Worm (Caenorhabditis elegans): ENCODE results near the gene K08E4.3.

Gene K08E4.3

DNA sequence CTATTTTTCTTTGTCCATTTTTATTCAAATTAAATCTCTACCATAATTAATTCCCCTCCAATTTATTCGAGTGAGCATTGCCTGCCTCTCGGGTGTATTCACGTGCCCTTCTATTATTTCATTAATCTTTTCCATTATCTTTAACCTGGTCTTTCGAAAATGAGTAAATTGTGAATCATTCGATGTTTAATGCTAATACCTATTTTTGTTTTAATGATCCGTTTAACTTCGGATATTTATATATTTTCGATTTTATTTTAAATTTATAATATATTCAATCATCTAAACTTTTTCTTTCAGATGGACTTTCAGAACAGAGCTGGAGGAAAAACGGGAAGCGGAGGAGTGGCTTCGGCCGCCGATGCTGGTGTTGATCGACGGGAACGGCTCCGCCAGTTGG lies 26.6 kb downstream of the K08E4.3 start, which contains the start of gene repo-1:
Gene repo-1 (plus strand): TSS at position 301 of the 400 bp plus-strand sequence.
- TF ChIP-seq lin-13 (tag; optimal IDR thresholded peaks at IDR 0.05) = no peak
- TF ChIP-seq ztf-11 (tag; optimal IDR thresholded peaks at IDR 0.05) = no peak
- no peak for TF ChIP-seq hlh-1 (tag; optimal IDR thresholded peaks at IDR 0.05)
- no peak for TF ChIP-seq flh-1 (GFP tag; optimal IDR thresholded peaks at IDR 0.05)
- TF ChIP-seq bed-3 (GFP tag; optimal IDR thresholded peaks at IDR 0.05) = no peak
- no peak for TF ChIP-seq blmp-1 (tag; optimal IDR thresholded peaks at IDR 0.05)
- TF ChIP-seq nhr-28 (tag; optimal IDR thresholded peaks at IDR 0.05) = no peak
- TF ChIP-seq pha-4 (tag; optimal IDR thresholded peaks at IDR 0.05) = no peak

DNA sequence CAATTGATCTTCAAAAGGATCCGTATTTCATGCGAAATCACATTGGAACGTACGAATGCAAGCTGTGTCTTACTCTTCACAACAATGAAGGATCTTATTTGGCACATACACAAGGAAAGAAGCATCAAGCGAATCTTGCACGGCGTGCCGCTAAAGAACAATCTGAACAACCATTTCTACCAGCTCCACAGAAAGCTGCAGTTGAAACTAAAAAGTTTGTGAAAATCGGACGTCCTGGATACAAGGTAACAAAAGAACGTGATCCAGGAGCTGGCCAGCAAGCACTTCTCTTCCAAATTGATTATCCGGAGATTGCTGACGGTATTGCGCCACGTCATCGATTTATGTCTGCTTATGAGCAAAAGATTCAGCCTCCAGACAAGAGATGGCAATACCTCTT lies 27.0 kb downstream of the K08E4.3 start:
- TF ChIP-seq elt-1 (tag; optimal IDR thresholded peaks at IDR 0.05; ENCODE audit: borderline replicate concordance, insufficient read depth) (no peak), lsy-2 (tag; optimal IDR thresholded peaks at IDR 0.05) (no peak), unc-39 (tag; optimal IDR thresholded peaks at IDR 0.05) (no peak), lin-32 (GFP tag; optimal IDR thresholded peaks at IDR 0.05) (no peak), nhr-76 (tag; optimal IDR thresholded peaks at IDR 0.05) (no peak), pha-4 (tag; optimal IDR thresholded peaks at IDR 0.05) (no peak), ham-2 (GFP tag; optimal IDR thresholded peaks at IDR 0.05) (no peak), snpc-4 (tag; optimal IDR thresholded peaks at IDR 0.05) (no peak), ceh-43 (GFP tag; optimal IDR thresholded peaks at IDR 0.05) (no peak), nhr-28 (tag; optimal IDR thresholded peaks at IDR 0.05) (no peak)

DNA sequence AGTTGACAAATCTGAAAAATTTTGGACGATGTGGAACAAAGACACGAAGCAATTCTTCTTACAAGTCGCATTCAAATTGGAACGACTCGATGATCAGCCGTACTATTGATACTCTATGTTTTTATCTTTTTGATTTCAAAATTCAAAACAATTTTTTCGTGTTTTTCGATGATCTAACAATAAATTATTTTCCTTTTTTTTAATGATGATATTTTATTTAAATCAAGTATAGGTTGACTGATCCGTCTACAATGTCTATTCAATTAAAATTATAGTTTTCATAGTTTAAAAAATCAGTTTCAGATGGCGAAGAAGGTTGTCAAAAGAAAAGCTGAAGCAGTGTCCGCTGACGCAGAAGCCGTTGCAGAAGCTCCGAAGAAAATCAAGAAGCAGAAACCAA lies 27.6 kb downstream of the K08E4.3 start, which contains the start of gene rbm-34:
Gene rbm-34 (plus strand): TSS at position 301 of the 400 bp plus-strand sequence.
- TF ChIP-seq sptf-1 (tag; optimal IDR thresholded peaks at IDR 0.05) (no peak), cnd-1 (tag; optimal IDR thresholded peaks at IDR 0.05) (no peak), ham-2 (GFP tag; optimal IDR thresholded peaks at IDR 0.05) (no peak), unc-39 (tag; optimal IDR thresholded peaks at IDR 0.05) (no peak), nhr-12 (tag; optimal IDR thresholded peaks at IDR 0.05) (no peak), elt-1 (tag; optimal IDR thresholded peaks at IDR 0.05; ENCODE audit: borderline replicate concordance, insufficient read depth) (no peak), ces-1 (GFP tag; optimal IDR thresholded peaks at IDR 0.05) (no peak), nhr-2 (tag; optimal IDR thresholded peaks at IDR 0.05) (no peak), nhr-28 (tag; optimal IDR thresholded peaks at IDR 0.05) (no peak), ztf-11 (tag; optimal IDR thresholded peaks at IDR 0.05) (no peak), ceh-83 (GFP tag; optimal IDR thresholded peaks at IDR 0.05) (no peak), mab-5 (tag; optimal IDR thresholded peaks at IDR 0.05) (no peak), nhr-237 (tag; optimal IDR thresholded peaks at IDR 0.05) (no peak)

DNA sequence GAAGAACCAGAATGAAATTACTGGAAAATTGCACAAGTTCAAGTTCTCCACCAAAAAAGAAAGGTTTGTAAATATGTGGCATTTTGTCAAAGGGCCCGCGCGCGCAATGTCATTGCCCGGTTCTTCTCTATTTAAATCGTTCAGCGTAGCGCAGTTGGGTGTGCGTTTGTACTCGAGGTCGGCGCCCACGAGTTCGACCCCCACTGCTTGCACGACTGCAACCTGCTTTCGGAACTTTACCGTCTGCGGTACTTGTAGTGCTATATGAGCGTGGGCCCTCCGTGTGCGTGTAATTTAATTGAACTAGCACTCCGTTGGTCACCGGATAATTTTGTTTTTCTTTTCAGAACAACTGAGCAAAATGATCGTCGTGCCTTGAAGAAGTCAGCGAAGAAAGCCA lies 29.0 kb downstream of the K08E4.3 start:
- no peak for TF ChIP-seq nhr-76 (tag; optimal IDR thresholded peaks at IDR 0.05)
- TF ChIP-seq nhr-237 (tag; optimal IDR thresholded peaks at IDR 0.05) = no peak
- TF ChIP-seq cnd-1 (tag; optimal IDR thresholded peaks at IDR 0.05) = peak; percentile 77
- TF ChIP-seq zip-8 (tag; optimal IDR thresholded peaks at IDR 0.05) = no peak
- TF ChIP-seq M03D4.4 (tag; optimal IDR thresholded peaks at IDR 0.05) = peak; percentile 82
- TF ChIP-seq ceh-83 (GFP tag; optimal IDR thresholded peaks at IDR 0.05) = peak; percentile 80
- no peak for TF ChIP-seq nhr-12 (tag; optimal IDR thresholded peaks at IDR 0.05)
- TF ChIP-seq elt-3 (tag; optimal IDR thresholded peaks at IDR 0.05) = no peak
- TF ChIP-seq sem-2 (GFP tag; optimal IDR thresholded peaks at IDR 0.05) = peak; percentile 42
- TF ChIP-seq unc-39 (tag; optimal IDR thresholded peaks at IDR 0.05) = no peak
- peak; percentile 88 for TF ChIP-seq ham-2 (GFP tag; optimal IDR thresholded peaks at IDR 0.05)
- no peak for TF ChIP-seq hlh-1 (tag; optimal IDR thresholded peaks at IDR 0.05)
- TF ChIP-seq ztf-11 (tag; optimal IDR thresholded peaks at IDR 0.05) = no peak
- no peak for TF ChIP-seq ces-1 (GFP tag; optimal IDR thresholded peaks at IDR 0.05)
- peak; percentile 75 for TF ChIP-seq drap-1 (GFP tag; optimal IDR thresholded peaks at IDR 0.05)
- peak; percentile 83 for TF ChIP-seq sptf-1 (tag; optimal IDR thresholded peaks at IDR 0.05)
- TF ChIP-seq lsy-2 (tag; optimal IDR thresholded peaks at IDR 0.05) = no peak
- peak; percentile 57 for TF ChIP-seq unc-120 (tag; optimal IDR thresholded peaks at IDR 0.05; ENCODE audit: poor library complexity, severe bottlenecking)
- no peak for TF ChIP-seq lin-13 (tag; optimal IDR thresholded peaks at IDR 0.05)
- TF ChIP-seq mab-5 (tag; optimal IDR thresholded peaks at IDR 0.05) = no peak
- peak; percentile 25 for TF ChIP-seq flh-1 (GFP tag; optimal IDR thresholded peaks at IDR 0.05)
- TF ChIP-seq tbx-8 (GFP tag; optimal IDR thresholded peaks at IDR 0.05) = peak; percentile 77
- no peak for TF ChIP-seq ceh-39 (tag; optimal IDR thresholded peaks at IDR 0.05)
- TF ChIP-seq elt-1 (tag; optimal IDR thresholded peaks at IDR 0.05; ENCODE audit: borderline replicate concordance, insufficient read depth) = peak; percentile 23
- peak; percentile 68 for TF ChIP-seq lin-32 (GFP tag; optimal IDR thresholded peaks at IDR 0.05)
- peak; percentile 65 for TF ChIP-seq pha-4 (tag; optimal IDR thresholded peaks at IDR 0.05)
- no peak for TF ChIP-seq snpc-4 (tag; optimal IDR thresholded peaks at IDR 0.05)
- peak; percentile 62 for TF ChIP-seq ceh-43 (GFP tag; optimal IDR thresholded peaks at IDR 0.05)
- TF ChIP-seq nhr-28 (tag; optimal IDR thresholded peaks at IDR 0.05) = no peak
- TF ChIP-seq mls-2 (tag; optimal IDR thresholded peaks at IDR 0.05) = peak; percentile 84
